Worm (Caenorhabditis elegans) whole organism, early embryonic: ENCODE results near the gene K09F6.10.

Source experiments
- F13C5.2 ChIP-seq: sonication (generic microtip); optimal IDR thresholded peaks from 2 replicates; lab custom pipeline; 2017; ENCODE audit warnings: mild to moderate bottlenecking, missing genetic modification characterization, inconsistent platforms, missing compliant biosample characterization
- ama-1 ChIP-seq: fragments of 150-350 bp; optimal IDR thresholded peaks from 2 replicates; lab custom pipeline; 2014
- ceh-13 ChIP-seq: fragments of 200-800 bp; sonication (Bioruptor generic); optimal IDR thresholded peaks from 2 replicates; lab custom pipeline; 2018; ENCODE audit warnings: mild to moderate bottlenecking, missing genetic modification characterization, missing compliant biosample characterization
- ceh-36 ChIP-seq: sonication (generic microtip); optimal IDR thresholded peaks from 2 replicates; lab custom pipeline; 2016; ENCODE audit warnings: missing genetic modification characterization, inconsistent platforms, missing compliant biosample characterization
- ets-7 ChIP-seq: sonication (generic microtip); optimal IDR thresholded peaks from 2 replicates; lab custom pipeline; 2016; ENCODE audit warnings: missing genotype, missing genetic modification characterization, missing compliant biosample characterization
- flt-1 ChIP-seq: fragments of 200-800 bp; sonication (Bioruptor generic); IDR thresholded peaks from 2 replicates; pipeline ENCODE4 v1.3.6; 2022; ENCODE audit warnings: missing genetic modification characterization, missing compliant biosample characterization
- hmbx-1 ChIP-seq: sonication (generic microtip); optimal IDR thresholded peaks from 2 replicates; lab custom pipeline; 2016; ENCODE audit warnings: mild to moderate bottlenecking, missing genetic modification characterization, missing compliant biosample characterization
- hmg-4 ChIP-seq: fragments of 200-800 bp; sonication (Bioruptor generic); optimal IDR thresholded peaks from 2 replicates; lab custom pipeline; 2018; ENCODE audit warnings: mild to moderate bottlenecking, missing genetic modification characterization, missing compliant biosample characterization
- hnd-1 ChIP-seq: sonication (generic microtip); optimal IDR thresholded peaks from 2 replicates; lab custom pipeline; 2016; ENCODE audit warnings: missing genetic modification characterization, missing compliant biosample characterization
- pes-1 ChIP-seq: fragments of 200-800 bp; sonication (Bioruptor generic); IDR thresholded peaks from 2 replicates; pipeline ENCODE4 v1.3.6; 2022; ENCODE audit warnings: missing genetic modification reagents, missing genetic modification characterization, missing compliant biosample characterization
- scrt-1 ChIP-seq: fragments of 200-800 bp; sonication (Bioruptor generic); IDR thresholded peaks from 2 replicates; pipeline ENCODE4 v1.3.6; 2022; ENCODE audit warnings: missing genetic modification characterization, missing compliant biosample characterization
- sea-1 ChIP-seq: fragments of 200-800 bp; sonication (Bioruptor generic); conservative IDR thresholded peaks from 2 replicates; pipeline ENCODE4 v1.3.6; 2022; ENCODE audit warnings: missing genetic modification characterization, missing compliant biosample characterization
- tbx-37 ChIP-seq: fragments of 200-800 bp; sonication (Bioruptor generic); conservative IDR thresholded peaks from 2 replicates; pipeline ENCODE4 v1.3.6; 2022; ENCODE audit warnings: missing genetic modification reagents, missing genetic modification characterization, missing compliant biosample characterization
- tra-4 ChIP-seq: sonication (generic microtip); optimal IDR thresholded peaks from 2 replicates; lab custom pipeline; 2017; ENCODE audit warnings: missing genetic modification characterization, missing compliant biosample characterization

- TF ChIP-seq ama-1: no peak
- TF ChIP-seq hnd-1 (tag; lab: Kevin White, UChicago): no peak
- no peak for TF ChIP-seq hmbx-1 (tag; lab: Kevin White, UChicago)
- TF ChIP-seq ceh-13 (GFP tag; lab: Kevin White, UChicago): no peak
- no peak for TF ChIP-seq ceh-36 (tag; lab: Kevin White, UChicago)
- no peak for TF ChIP-seq tra-4 (tag; lab: Kevin White, UChicago)
- TF ChIP-seq hmg-4 (GFP tag; lab: Kevin White, UChicago): no peak
- no peak for TF ChIP-seq flt-1
- TF ChIP-seq ets-7 (tag; lab: Kevin White, UChicago): no peak
- TF ChIP-seq tbx-37 (GFP tag; lab: Robert Waterston, UW): no peak
- TF ChIP-seq F13C5.2 (tag; lab: Kevin White, UChicago): no peak
- no peak for TF ChIP-seq scrt-1
- no peak for TF ChIP-seq pes-1
- TF ChIP-seq sea-1: no peak
Measured at ce11 chrII:2253676-2254075, 35.0 kb downstream of the K09F6.10 start.
